1 fruit fly cellular context compared by ENCODE assay signal in the genomic region with DNA sequence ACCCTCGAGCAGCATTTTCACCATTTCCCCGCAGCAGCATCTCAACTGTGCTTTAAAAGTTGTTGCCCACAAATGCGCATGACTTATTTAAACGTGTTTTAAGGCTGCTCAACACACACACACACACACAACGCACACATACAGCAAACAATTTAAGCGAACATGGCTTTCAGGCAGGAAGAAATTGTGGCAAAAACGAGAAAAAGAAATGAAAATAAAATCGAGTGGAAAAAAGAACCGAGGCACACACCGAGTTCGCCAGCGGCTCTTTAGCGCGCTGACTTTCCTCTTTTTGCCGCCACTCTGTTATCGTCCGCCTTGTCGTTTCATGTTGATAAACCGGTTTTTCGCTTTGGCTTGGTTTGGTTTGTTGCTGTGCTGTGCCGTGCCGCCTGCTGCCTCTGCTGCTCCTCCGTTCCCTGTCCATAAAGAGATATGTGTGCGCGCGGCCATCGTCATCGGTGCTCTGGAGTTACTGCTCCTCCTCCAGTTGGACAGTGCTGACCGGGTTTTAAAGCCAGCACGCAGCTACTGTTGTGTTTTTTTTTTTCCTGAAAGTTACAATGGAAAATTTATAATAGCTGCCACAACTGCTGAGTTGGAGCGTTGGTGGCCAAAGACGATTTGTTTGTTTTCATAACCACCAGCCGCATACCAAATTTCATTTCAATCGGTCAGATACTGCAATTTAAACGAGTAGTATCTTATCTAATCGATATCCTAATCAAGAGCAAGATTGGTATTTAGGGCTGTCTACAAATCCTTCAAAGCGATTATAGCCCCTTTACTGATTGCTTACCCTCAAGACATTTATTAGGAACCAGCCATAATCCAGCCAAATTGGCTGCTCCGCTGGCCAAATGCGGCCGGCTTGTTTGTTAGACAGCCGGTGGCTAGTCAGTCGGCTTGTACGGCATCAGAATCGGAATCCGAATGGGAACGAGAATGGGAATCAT.
TF ChIP-seq lines count a peak whose summit lies in the region.

No protein-coding gene starts in this region.

TF ChIP-seq in whole organism, embryonic, 481 proteins besides CTCF, POLR2A, EP300 and RAD21 (continued from another document):
- TF ChIP-seq sens (GFP tag; lab: Kevin White, UChicago) (peak; percentile 89), CG9609 (GFP tag; optimal IDR thresholded peaks at IDR 0.05; lab: Kevin White, UChicago) (peak; percentile 39), Bgb (GFP tag; IDR thresholded peaks at IDR 0.05; lab: Robert Waterston, UW; ENCODE audit: partially characterized antibody) (no peak), GATAe (GFP tag; conservative IDR thresholded peaks at IDR 0.05; lab: Robert Waterston, UW) (peak; percentile 18; the same call in 1 of the 2 replicates), Tbp (GFP tag; optimal IDR thresholded peaks at IDR 0.05; lab: Kevin White, UChicago) (peak; percentile 30), shn (GFP tag; optimal IDR thresholded peaks at IDR 0.05; lab: Kevin White, UChicago) (peak; percentile 47), lov (optimal IDR thresholded peaks at IDR 0.05; lab: Kevin White, UChicago) (no peak), lov (GFP tag; IDR thresholded peaks at IDR 0.05; lab: Robert Waterston, UW) (0 out of 3 replicates have a peak, but pooled peaks have one; percentile 6), E2f2 (GFP tag; IDR thresholded peaks at IDR 0.05; lab: Robert Waterston, UW) (peak; percentile 16; the same call in 1 of the 2 replicates), CG17912 (GFP tag; optimal IDR thresholded peaks at IDR 0.05; lab: Kevin White, UChicago) (no peak), CG6175 (GFP tag; IDR thresholded peaks at IDR 0.05; lab: Robert Waterston, UW) (peak; percentile 86), CG7556 (GFP tag; optimal IDR thresholded peaks at IDR 0.05; lab: Kevin White, UChicago) (peak; percentile 25), tll (GFP tag; optimal IDR thresholded peaks at IDR 0.05; lab: Kevin White, UChicago) (no peak), CG12769 (tag; optimal IDR thresholded peaks at IDR 0.05; lab: Kevin White, UChicago) (peak; percentile 85), CG30403 (GFP tag; optimal IDR thresholded peaks at IDR 0.05; lab: Kevin White, UChicago) (peak; percentile 28), corto (GFP tag; optimal IDR thresholded peaks at IDR 0.05; lab: Kevin White, UChicago) (peak; percentile 42), CG17829 (tag; optimal IDR thresholded peaks at IDR 0.05; lab: Kevin White, UChicago) (no peak), HmgD (GFP tag; optimal IDR thresholded peaks at IDR 0.05; lab: Kevin White, UChicago) (peak; percentile 2), lab (GFP tag; optimal IDR thresholded peaks at IDR 0.05; lab: Kevin White, UChicago) (peak; percentile 20), dmrt11E (tag; optimal IDR thresholded peaks at IDR 0.05; lab: Kevin White, UChicago) (peak; percentile 13), hth (optimal IDR thresholded peaks at IDR 0.05; lab: Kevin White, UChicago) (no peak), CG34422 (GFP tag; IDR thresholded peaks at IDR 0.05; lab: Robert Waterston, UW) (peak; percentile 39; the same call in 1 of the 3 replicates), lilli (GFP tag; optimal IDR thresholded peaks at IDR 0.05; lab: Kevin White, UChicago) (peak; percentile 16), mirr (GFP tag; optimal IDR thresholded peaks at IDR 0.05; lab: Kevin White, UChicago) (peak; percentile 31), CG8765 (GFP tag; IDR thresholded peaks at IDR 0.05; lab: Robert Waterston, UW) (peak; percentile 22; the same call in 1 of the 2 replicates), CG9932 (GFP tag; IDR thresholded peaks at IDR 0.05; lab: Robert Waterston, UW) (0 out of 2 replicates have a peak, but pooled peaks have one; percentile 3), lbe (GFP tag; optimal IDR thresholded peaks at IDR 0.05; lab: Kevin White, UChicago) (peak; percentile 57), nmo (GFP tag; optimal IDR thresholded peaks at IDR 0.05; lab: Kevin White, UChicago) (peak; percentile 12), CG31224 (GFP tag; IDR thresholded peaks at IDR 0.05; lab: Robert Waterston, UW) (peak; percentile 59), cg (GFP tag; optimal IDR thresholded peaks at IDR 0.05; lab: Kevin White, UChicago) (peak; percentile 69), HLH54F (GFP tag; optimal IDR thresholded peaks at IDR 0.05; lab: Kevin White, UChicago) (peak; percentile 5), abd-A (tag; optimal IDR thresholded peaks at IDR 0.05; lab: Kevin White, UChicago) (peak; percentile 14), row (GFP tag; IDR thresholded peaks at IDR 0.05; lab: Robert Waterston, UW) (peak; percentile 73), CG32532 (GFP tag; IDR thresholded peaks at IDR 0.05; lab: Robert Waterston, UW) (peak; percentile 55), CG12942 (GFP tag; optimal IDR thresholded peaks at IDR 0.05; lab: Kevin White, UChicago) (no peak), CoRest (tag; optimal IDR thresholded peaks at IDR 0.05; lab: Kevin White, UChicago) (peak; percentile 18), CG12659 (GFP tag; optimal IDR thresholded peaks at IDR 0.05; lab: Kevin White, UChicago) (peak; percentile 22), CrebB (tag; optimal IDR thresholded peaks at IDR 0.05; lab: Kevin White, UChicago) (no peak), CG15073 (GFP tag; optimal IDR thresholded peaks at IDR 0.05; lab: Kevin White, UChicago) (no peak), Trl (optimal IDR thresholded peaks at IDR 0.05; lab: Kevin White, UChicago) (no peak), Trl (GFP tag; optimal IDR thresholded peaks at IDR 0.05; lab: Kevin White, UChicago) (peak; percentile 12), kah (GFP tag; optimal IDR thresholded peaks at IDR 0.05; lab: Kevin White, UChicago) (no peak), CG2199 (GFP tag; IDR thresholded peaks at IDR 0.05; lab: Robert Waterston, UW) (peak; percentile 50; the same call in 2 of the 3 replicates), CG6765 (GFP tag; optimal IDR thresholded peaks at IDR 0.05; lab: Kevin White, UChicago) (no peak), bcd (GFP tag; optimal IDR thresholded peaks at IDR 0.05; lab: Kevin White, UChicago) (peak; percentile 0), chif (GFP tag; optimal IDR thresholded peaks at IDR 0.05; lab: Kevin White, UChicago) (peak in 1 of 2 experiments; percentile 27), dati (GFP tag; IDR thresholded peaks at IDR 0.05; lab: Robert Waterston, UW) (no peak), yki (optimal IDR thresholded peaks at IDR 0.05; lab: Kevin White, UChicago) (no peak), en (GFP tag; optimal IDR thresholded peaks at IDR 0.05; lab: Kevin White, UChicago) (peak; percentile 20), rib (GFP tag; IDR thresholded peaks at IDR 0.05; lab: Robert Waterston, UW) (peak; percentile 34; the same call in 1 of the 2 replicates), kni (GFP tag; optimal IDR thresholded peaks at IDR 0.05; lab: Kevin White, UChicago) (peak; percentile 56), Stat92E (GFP tag; optimal IDR thresholded peaks at IDR 0.05; lab: Kevin White, UChicago) (peak in 1 of 3 experiments; percentile 38), nom (GFP tag; optimal IDR thresholded peaks at IDR 0.05; lab: Kevin White, UChicago) (peak; percentile 68), CG17361 (GFP tag; IDR thresholded peaks at IDR 0.05; lab: Robert Waterston, UW) (0 out of 3 replicates have a peak, but pooled peaks have one; percentile 12), Hmr (GFP tag; optimal IDR thresholded peaks at IDR 0.05; lab: Kevin White, UChicago) (peak; percentile 40), Pdp1 (GFP tag; optimal IDR thresholded peaks at IDR 0.05; lab: Kevin White, UChicago) (peak; percentile 16 to 46), Dbx (GFP tag; IDR thresholded peaks at IDR 0.05; lab: Robert Waterston, UW) (peak; percentile 29; the same call in 1 of the 3 replicates), CG3838 (GFP tag; optimal IDR thresholded peaks at IDR 0.05; lab: Kevin White, UChicago) (peak; percentile 3), sug (tag; optimal IDR thresholded peaks at IDR 0.05; lab: Kevin White, UChicago) (peak; percentile 48), dysf (GFP tag; IDR thresholded peaks at IDR 0.05; lab: Robert Waterston, UW) (peak; percentile 29; the same call in 1 of the 3 replicates), mam (GFP tag; optimal IDR thresholded peaks at IDR 0.05; lab: Kevin White, UChicago) (peak; percentile 20), CG11398 (GFP tag; optimal IDR thresholded peaks at IDR 0.05; lab: Kevin White, UChicago) (peak; percentile 10), sd (tag; optimal IDR thresholded peaks at IDR 0.05; lab: Kevin White, UChicago) (peak; percentile 73), Med (GFP tag; lab: Kevin White, UChicago) (peak; percentile 82), sqz (GFP tag; optimal IDR thresholded peaks at IDR 0.05; lab: Kevin White, UChicago) (peak; percentile 61), CkIIα-i1 (GFP tag; IDR thresholded peaks at IDR 0.05; lab: Robert Waterston, UW) (no peak), PHDP (tag; optimal IDR thresholded peaks at IDR 0.05; lab: Kevin White, UChicago) (peak; percentile 16), CG32772 (GFP tag; IDR thresholded peaks at IDR 0.05; lab: Robert Waterston, UW) (peak; percentile 32; the same call in 1 of the 2 replicates), CG10543 (GFP tag; optimal IDR thresholded peaks at IDR 0.05; lab: Kevin White, UChicago) (peak; percentile 37), oc (tag; optimal IDR thresholded peaks at IDR 0.05; lab: Kevin White, UChicago) (no peak), bsh (GFP tag; optimal IDR thresholded peaks at IDR 0.05; lab: Kevin White, UChicago) (peak in 1 of 2 experiments; percentile 41), CG17385 (GFP tag; optimal IDR thresholded peaks at IDR 0.05; lab: Kevin White, UChicago) (peak; percentile 1), CG13287 (GFP tag; IDR thresholded peaks at IDR 0.05; lab: Robert Waterston, UW; ENCODE audit: partially characterized antibody) (no peak; the same call in 1 of the 2 replicates), pan (optimal IDR thresholded peaks at IDR 0.05; lab: Kevin White, UChicago) (no peak), pan (GFP tag; optimal IDR thresholded peaks at IDR 0.05 in 1 of 2, IDR thresholded peaks at IDR 0.05 in 1 of 2) (peak in 1 of 2 experiments; percentile 4)
TF ChIP-seq in whole organism, embryonic: peak in this region for 89.
